Worm (Caenorhabditis elegans) whole organism, L2 larva: ENCODE results near the gene ZK185.3.
A peak's percentile ranks its signal among the peaks of the same experiment; 100 is the strongest.

Experiments used
- C34F6.9 ChIP-seq: fragments of 150-350 bp; optimal IDR thresholded peaks from 2 replicates; lab custom pipeline; 2014; ENCODE audit warnings: missing biosample characterization, missing genetic modification characterization
- F13H6.1 ChIP-seq: sonication (generic microtip); optimal IDR thresholded peaks from 2 replicates; lab custom pipeline; 2016; ENCODE audit warnings: missing genetic modification characterization, missing compliant biosample characterization
- R02D3.7 ChIP-seq: fragments of 150-350 bp; optimal IDR thresholded peaks from 2 replicates; lab custom pipeline; 2014; ENCODE audit warnings: missing biosample characterization, missing genetic modification characterization
- Y55F3AM.14 ChIP-seq: fragments of 200-800 bp; sonication (Bioruptor generic); optimal IDR thresholded peaks from 2 replicates; lab custom pipeline; 2018; ENCODE audit warnings: mild to moderate bottlenecking, missing genetic modification characterization, missing compliant biosample characterization
- aly-2 ChIP-seq: fragments of 150-350 bp; optimal IDR thresholded peaks from 2 replicates; lab custom pipeline; 2014; ENCODE audit warnings: missing biosample characterization, missing genetic modification characterization
- blmp-1 ChIP-seq: sonication (generic microtip); optimal IDR thresholded peaks from 2 replicates; lab custom pipeline; 2017; ENCODE audit warnings: missing genetic modification characterization, mild to moderate bottlenecking, missing compliant biosample characterization, antibody characterized with exemption, moderate library complexity; ENCODE audit not compliant: insufficient read depth
- ceh-82 ChIP-seq: fragments of 150-350 bp; optimal IDR thresholded peaks from 2 replicates; lab custom pipeline; 2014; ENCODE audit warnings: missing biosample characterization, missing genetic modification characterization
- dmd-4 ChIP-seq: sonication (generic microtip); optimal IDR thresholded peaks from 2 replicates; lab custom pipeline; 2017; ENCODE audit warnings: missing biosample characterization, missing genetic modification characterization
- egl-27 ChIP-seq: sonication (generic microtip); optimal IDR thresholded peaks from 3 replicates; lab custom pipeline; 2017; ENCODE audit warnings: missing biosample characterization, missing genetic modification reagents, missing genetic modification characterization
- elt-1 ChIP-seq: fragments of 150-350 bp; optimal IDR thresholded peaks from 2 replicates; lab custom pipeline; 2014; ENCODE audit warnings: missing biosample characterization, missing genetic modification characterization
- elt-3 ChIP-seq: sonication (generic microtip); optimal IDR thresholded peaks from 2 replicates; lab custom pipeline; 2017; ENCODE audit warnings: missing biosample characterization, missing genetic modification characterization
- fos-1 ChIP-seq: fragments of 150-350 bp; optimal IDR thresholded peaks from 2 replicates; lab custom pipeline; 2014; ENCODE audit warnings: missing biosample characterization, missing genetic modification characterization
- lsy-2 ChIP-seq, 2 experiments: fragments of 150-350 bp in 1 of 2; sonication (generic microtip) in 1 of 2; optimal IDR thresholded peaks; 2 replicates each; lab custom pipeline; 2014 to 2017; ENCODE audit warnings: missing biosample characterization in 2 of 2, missing genetic modification characterization in 2 of 2
- mab-5 ChIP-seq: fragments of 150-350 bp; optimal IDR thresholded peaks from 2 replicates; lab custom pipeline; 2014; ENCODE audit warnings: missing biosample characterization, missing genetic modification characterization
- mdl-1 ChIP-seq, 2 experiments: fragments of 150-350 bp in 1 of 2; sonication (generic microtip) in 1 of 2; optimal IDR thresholded peaks; 2 replicates each; lab custom pipeline; 2017; ENCODE audit warnings: missing biosample characterization in 2 of 2, missing genetic modification characterization in 2 of 2
- nhr-10 ChIP-seq: sonication (generic microtip); optimal IDR thresholded peaks from 2 replicates; lab custom pipeline; 2017; ENCODE audit warnings: missing biosample characterization, missing genetic modification characterization
- nhr-129 ChIP-seq: fragments of 150-350 bp; optimal IDR thresholded peaks from 2 replicates; lab custom pipeline; 2014; ENCODE audit warnings: missing biosample characterization, missing genetic modification characterization
- nhr-23 ChIP-seq: fragments of 150-350 bp; optimal IDR thresholded peaks from 2 replicates; lab custom pipeline; 2014; ENCODE audit warnings: missing biosample characterization, missing genetic modification reagents, missing genetic modification characterization
- nhr-237 ChIP-seq: fragments of 150-350 bp; optimal IDR thresholded peaks from 2 replicates; lab custom pipeline; 2014; ENCODE audit warnings: missing biosample characterization, missing genetic modification characterization
- nhr-25 ChIP-seq: fragments of 150-350 bp; sonication (generic microtip); optimal IDR thresholded peaks from 3 replicates; lab custom pipeline; 2014; ENCODE audit warnings: missing biosample characterization, missing genetic modification characterization
- nhr-77 ChIP-seq: fragments of 150-350 bp; optimal IDR thresholded peaks from 2 replicates; lab custom pipeline; 2014; ENCODE audit warnings: missing biosample characterization, missing genetic modification characterization
- peb-1 ChIP-seq: fragments of 150-350 bp; optimal IDR thresholded peaks from 2 replicates; lab custom pipeline; 2014; ENCODE audit warnings: missing biosample characterization, missing genetic modification characterization
- sem-4 ChIP-seq: fragments of 150-350 bp; optimal IDR thresholded peaks from 2 replicates; lab custom pipeline; 2014; ENCODE audit warnings: missing biosample characterization, missing genetic modification reagents, missing genetic modification characterization
- skn-1 ChIP-seq: sonication (generic microtip); optimal IDR thresholded peaks from 2 replicates; lab custom pipeline; 2017; ENCODE audit warnings: missing biosample characterization, missing genetic modification characterization
- sma-3 ChIP-seq: sonication (generic microtip); optimal IDR thresholded peaks from 2 replicates; lab custom pipeline; 2016; ENCODE audit warnings: missing genetic modification reagents, missing genetic modification characterization, missing compliant biosample characterization
- sma-9 ChIP-seq, 2 experiments: fragments of 150-350 bp in 1 of 2; sonication (generic microtip) in 1 of 2; optimal IDR thresholded peaks; 2 replicates each; lab custom pipeline; 2014 to 2016; ENCODE audit warnings: missing genetic modification characterization in 2 of 2, mild to moderate bottlenecking in 1 of 2, missing biosample characterization in 1 of 2, missing compliant biosample characterization in 1 of 2, missing genetic modification reagents in 1 of 2, moderate library complexity in 1 of 2
- unc-39 ChIP-seq: fragments of 150-350 bp; optimal IDR thresholded peaks from 2 replicates; lab custom pipeline; 2014; ENCODE audit warnings: missing biosample characterization, missing genetic modification characterization
- ztf-1 ChIP-seq: fragments of 200-800 bp; sonication (Bioruptor generic); conservative IDR thresholded peaks from 2 replicates; pipeline ENCODE4 v1.3.6; 2022; ENCODE audit warnings: missing genetic modification characterization, missing compliant biosample characterization
- ztf-11 ChIP-seq: sonication (generic microtip); optimal IDR thresholded peaks from 2 replicates; lab custom pipeline; 2017; ENCODE audit warnings: missing biosample characterization, missing genetic modification characterization

The ZK185.3 gene

ce11 chrIV:4526028-4526427 is 4.2 kb downstream of the ZK185.3 start:
- TF ChIP-seq mdl-1 (tag; optimal IDR thresholded peaks at IDR 0.05; lab: Kevin White, UChicago) (no peak), nhr-77 (tag; lab: Kevin White, UChicago) (no peak), elt-3 (tag; lab: Kevin White, UChicago) (no peak), lsy-2 (tag; optimal IDR thresholded peaks at IDR 0.05; lab: Kevin White, UChicago) (no peak), nhr-237 (no peak), nhr-10 (tag; lab: Kevin White, UChicago) (no peak), skn-1 (tag; lab: Kevin White, UChicago) (no peak), unc-39 (tag; lab: Kevin White, UChicago) (no peak), R02D3.7 (tag; lab: Kevin White, UChicago) (no peak), nhr-23 (tag; lab: Kevin White, UChicago) (no peak), aly-2 (no peak), mab-5 (tag; lab: Kevin White, UChicago) (no peak)
- TF ChIP-seq, all 48 proteins: peak for 0

ce11 chrIV:4524943-4525342 is 5.3 kb downstream of the ZK185.3 start, which contains the start of gene ZK180.6:
Gene ZK180.6 (minus strand): TSS chrIV:4525043.
- TF ChIP-seq dmd-4 (tag; lab: Kevin White, UChicago) (no peak), lsy-2 (tag; optimal IDR thresholded peaks at IDR 0.05; lab: Kevin White, UChicago) (no peak), nhr-10 (tag; lab: Kevin White, UChicago) (no peak), F13H6.1 (tag; lab: Kevin White, UChicago) (no peak), C34F6.9 (tag; lab: Kevin White, UChicago) (no peak), nhr-237 (no peak), sem-4 (tag; lab: Kevin White, UChicago) (no peak), nhr-129 (tag; lab: Kevin White, UChicago) (no peak), nhr-77 (tag; lab: Kevin White, UChicago) (no peak), sma-9 (GFP tag; optimal IDR thresholded peaks at IDR 0.05; lab: Kevin White, UChicago) (no peak), sma-9 (tag; optimal IDR thresholded peaks at IDR 0.05; lab: Kevin White, UChicago) (no peak), R02D3.7 (tag; lab: Kevin White, UChicago) (no peak), mab-5 (tag; lab: Kevin White, UChicago) (no peak), blmp-1 (tag; lab: Kevin White, UChicago) (no peak), ceh-82 (no peak), egl-27 (tag; lab: Kevin White, UChicago) (no peak), ztf-1 (GFP tag; lab: Robert Waterston, UW) (no peak), fos-1 (tag; lab: Kevin White, UChicago) (no peak)

ce11 chrIV:4523461-4523860 is 6.8 kb downstream of the ZK185.3 start:
- no peak for TF ChIP-seq F13H6.1 (tag; lab: Kevin White, UChicago)

ce11 chrIV:4519714-4520113 is 10.5 kb downstream of the ZK185.3 start:
- TF ChIP-seq Y55F3AM.14 (GFP tag; lab: Kevin White, UChicago) (peak; percentile 7), elt-1 (tag; lab: Kevin White, UChicago) (no peak), nhr-25 (tag; lab: Kevin White, UChicago) (peak; percentile 42)

ce11 chrIV:4518111-4518510 is 12.1 kb downstream of the ZK185.3 start:
- TF ChIP-seq nhr-237 (no peak), blmp-1 (tag; lab: Kevin White, UChicago) (peak; percentile 75)

- TF ChIP-seq nhr-25 (tag; lab: Kevin White, UChicago), result peak; percentile 17
- no peak for TF ChIP-seq F13H6.1 (tag; lab: Kevin White, UChicago)
- no peak for TF ChIP-seq ztf-11 (tag; lab: Kevin White, UChicago)
- TF ChIP-seq ztf-1 (GFP tag; lab: Robert Waterston, UW), result no peak
- no peak for TF ChIP-seq Y55F3AM.14 (GFP tag; lab: Kevin White, UChicago)
- TF ChIP-seq unc-39 (tag; lab: Kevin White, UChicago), result no peak
- TF ChIP-seq peb-1 (tag; lab: Kevin White, UChicago), result no peak
- TF ChIP-seq egl-27 (tag; lab: Kevin White, UChicago), result no peak
- TF ChIP-seq sma-3 (GFP tag; lab: Kevin White, UChicago), result no peak
- TF ChIP-seq, all 48 proteins: peak for 1
Measured at ce11 chrIV:4517066-4517465, 13.2 kb downstream of the ZK185.3 start, which contains the start of gene ZK180.5. Gene ZK180.5 (minus strand): TSS chrIV:4517166.
